Worm (Caenorhabditis elegans) whole organism, L4/young adult: ENCODE results near the gene Y45G5AM.5.

Experiments
- W03F9.2 ChIP-seq: fragments of 150-350 bp; optimal IDR thresholded peaks from 2 replicates; lab custom pipeline; 2014; ENCODE audit warnings: missing biosample characterization, missing genetic modification characterization
- dao-5 ChIP-seq: sonication (generic microtip); optimal IDR thresholded peaks from 2 replicates; lab custom pipeline; 2016; ENCODE audit warnings: missing genotype, missing genetic modification characterization, moderate library complexity, missing compliant biosample characterization
- him-1 ChIP-seq: sonication (generic microtip); optimal IDR thresholded peaks from 2 replicates; lab custom pipeline; 2016; ENCODE audit warnings: missing genotype, missing genetic modification reagents, missing genetic modification characterization, missing compliant biosample characterization

DNA sequence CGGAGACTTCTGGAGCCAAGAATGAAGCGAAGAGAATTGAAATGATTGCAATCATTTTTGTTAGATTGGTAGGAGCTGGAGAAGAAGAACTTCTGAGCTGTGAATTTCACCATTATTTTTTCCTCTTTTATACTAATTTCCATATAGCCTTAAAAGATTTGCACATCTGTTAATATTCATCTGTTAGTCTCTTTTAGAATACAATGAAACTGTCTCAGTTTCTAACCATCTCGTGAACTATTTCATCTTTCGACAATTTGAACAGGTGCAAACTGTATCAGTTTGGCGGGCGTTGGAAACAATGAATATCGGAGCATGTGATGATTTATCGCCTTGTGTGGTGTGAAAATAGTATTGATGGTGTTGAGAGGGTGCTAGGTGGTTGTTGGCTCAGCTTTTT is 37.8 kb upstream of the Y45G5AM.5 start, which contains the start of gene phat-5:
- TF ChIP-seq dao-5 (tag; lab: Kevin White, UChicago) (no peak), W03F9.2 (no peak), him-1 (tag; lab: Kevin White, UChicago) (no peak)
